Worm (Caenorhabditis elegans): ENCODE results near the gene arx-4.

The arx-4 gene

DNA sequence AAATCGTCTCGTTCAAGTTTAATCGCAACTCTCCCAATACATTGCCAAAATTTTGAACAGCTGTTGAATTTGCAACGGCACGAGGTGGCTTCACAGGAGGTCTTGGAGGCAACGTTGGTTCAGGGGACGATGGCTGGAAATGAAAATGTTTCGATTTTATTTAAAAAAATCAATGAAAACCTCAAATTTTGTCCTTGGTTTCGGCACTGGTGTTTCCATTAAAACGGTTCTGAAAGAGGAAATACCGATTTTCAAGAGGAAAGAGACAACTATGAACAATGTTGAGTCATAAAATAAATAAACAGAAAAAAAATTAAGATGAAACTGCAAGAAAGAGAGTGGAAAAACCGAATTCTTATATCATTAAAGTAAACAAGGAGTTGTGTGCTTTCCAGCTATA is 45.2 kb downstream of the arx-4 start, which contains the start of gene F23H11.4:
TSS of gene F23H11.4 (minus strand) at position 229 of the 400 bp plus-strand sequence.
- TF ChIP-seq egl-27 (tag; optimal IDR thresholded peaks at IDR 0.05): no peak

DNA sequence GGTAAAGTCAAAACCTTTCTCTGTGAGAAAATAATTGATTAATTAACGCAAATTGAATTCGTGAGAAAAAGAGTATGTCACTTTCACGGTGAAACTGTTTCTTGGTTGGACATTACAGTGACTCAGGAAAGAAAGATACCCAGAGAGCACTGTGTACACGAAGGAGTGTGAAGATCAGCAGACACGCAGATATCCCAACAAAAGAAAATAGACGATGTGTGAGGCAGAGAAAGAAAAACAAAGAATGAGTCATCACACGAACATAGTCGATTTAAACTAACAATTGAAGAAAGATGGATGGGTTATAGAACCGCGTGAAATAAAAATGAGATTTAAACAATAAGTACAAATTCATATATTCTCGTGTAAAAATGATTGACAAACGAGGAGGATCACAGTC is 45.9 kb downstream of the arx-4 start:
- TF ChIP-seq fos-1 (tag; optimal IDR thresholded peaks at IDR 0.05) (peak; percentile 93), lsy-2 (tag; optimal IDR thresholded peaks at IDR 0.05) (peak in 1 of 2 experiments; percentile 31), nhr-25 (tag; optimal IDR thresholded peaks at IDR 0.05) (peak; percentile 22), nhr-129 (tag; optimal IDR thresholded peaks at IDR 0.05) (peak; percentile 59), ztf-4 (tag; optimal IDR thresholded peaks at IDR 0.05) (no peak), nhr-237 (tag; optimal IDR thresholded peaks at IDR 0.05) (no peak), C34F6.9 (tag; optimal IDR thresholded peaks at IDR 0.05) (peak; percentile 41)

DNA sequence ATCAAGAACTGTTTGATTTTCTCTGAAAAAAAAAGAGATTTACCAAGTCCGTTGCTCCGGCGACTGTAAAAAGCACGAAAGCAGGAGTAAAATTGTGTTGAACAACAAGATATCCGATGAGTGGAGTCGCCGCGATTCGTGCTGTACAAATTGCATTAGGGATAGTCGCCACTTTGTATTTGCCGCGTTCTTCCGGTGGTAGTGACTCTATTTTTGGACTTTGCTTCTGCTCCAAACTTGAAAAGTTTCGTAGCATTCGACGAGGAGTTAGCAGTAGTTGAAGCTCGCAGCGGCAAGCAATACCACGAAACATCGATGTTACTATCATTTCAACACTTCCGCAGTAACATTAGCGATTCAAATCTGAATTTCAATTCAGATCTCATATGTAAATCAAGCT is 47.4 kb downstream of the arx-4 start, which contains the start of gene crls-1:
TSS of gene crls-1 (minus strand) at position 363 of the 400 bp plus-strand sequence.
- peak in 1 of 2 experiments; percentile 14 for TF ChIP-seq lsy-2 (tag; optimal IDR thresholded peaks at IDR 0.05)
- TF ChIP-seq elt-1 (tag; optimal IDR thresholded peaks at IDR 0.05): no peak

DNA sequence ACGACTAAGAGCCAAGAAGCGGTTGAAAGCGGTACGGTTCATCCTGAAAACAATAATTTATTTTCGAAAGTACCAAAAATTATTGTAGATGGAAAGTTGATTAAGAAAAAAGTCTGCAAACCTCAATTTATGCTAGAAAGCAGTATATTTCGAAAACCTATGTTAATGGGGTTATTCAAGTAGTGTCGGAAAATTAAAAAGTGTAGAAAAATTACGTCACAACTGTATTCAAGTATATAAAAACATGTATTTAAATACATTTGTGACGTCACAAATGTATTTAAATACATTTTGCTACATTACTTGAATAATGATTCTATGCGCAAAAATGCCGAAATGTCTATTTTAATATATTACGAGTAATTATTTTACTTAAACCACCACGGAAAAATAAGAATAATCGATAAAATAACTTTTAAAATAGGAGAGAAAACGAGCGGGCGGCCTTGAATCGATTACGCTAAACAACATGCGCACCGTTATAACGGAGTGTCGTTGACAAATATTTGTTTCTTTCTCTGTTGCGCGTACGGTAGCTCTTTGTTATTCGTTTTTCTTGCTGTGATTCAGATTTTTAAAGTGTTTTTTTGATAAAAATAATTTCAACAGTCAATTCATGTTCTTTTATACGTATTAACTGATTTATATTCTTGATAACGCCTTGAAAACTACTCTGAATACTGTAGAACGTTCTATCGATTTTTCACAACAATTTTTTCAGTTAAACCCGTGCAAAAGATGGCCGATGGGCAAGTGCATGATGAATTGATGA is 48.6 kb downstream of the arx-4 start, which contains the start of the genes F23H11.5 and bra-2:
TSS of gene F23H11.5 (minus strand) at position 51 of the 772 bp plus-strand sequence.
TSS of gene bra-2 (plus strand) at position 722 of the 772 bp plus-strand sequence.
- peak; percentile 23 for TF ChIP-seq crh-2 (tag; optimal IDR thresholded peaks at IDR 0.05)
- TF ChIP-seq sma-3 (GFP tag; optimal IDR thresholded peaks at IDR 0.05): no peak
- peak in 1 of 2 experiments; percentile 70 for TF ChIP-seq lsy-2 (tag; optimal IDR thresholded peaks at IDR 0.05)
- TF ChIP-seq unc-55 (GFP tag; optimal IDR thresholded peaks at IDR 0.05): peak; percentile 69
- TF ChIP-seq nhr-129 (tag; optimal IDR thresholded peaks at IDR 0.05): peak; percentile 4
- peak; percentile 63 for TF ChIP-seq C34F6.9 (tag; optimal IDR thresholded peaks at IDR 0.05)
